Worm (Caenorhabditis elegans) whole organism, L1 larva: ENCODE data around the gene dgk-2.

Source experiments
- alr-1 ChIP-seq: fragments of 200-800 bp; sonication (Bioruptor generic); optimal IDR thresholded peaks from 2 replicates; lab custom pipeline; 2018; ENCODE audit warnings: borderline replicate concordance, mild to moderate bottlenecking, missing genetic modification characterization, missing compliant biosample characterization
- aly-2 ChIP-seq: fragments of 150-350 bp; optimal IDR thresholded peaks from 2 replicates; lab custom pipeline; 2014; ENCODE audit warnings: missing biosample characterization, missing genetic modification characterization
- blmp-1 ChIP-seq: fragments of 150-350 bp; optimal IDR thresholded peaks from 2 replicates; lab custom pipeline; 2014; ENCODE audit warnings: missing biosample characterization, missing genetic modification characterization
- ces-1 ChIP-seq: fragments of 150-350 bp; optimal IDR thresholded peaks from 2 replicates; lab custom pipeline; 2014; ENCODE audit warnings: missing biosample characterization, missing genetic modification reagents, missing genetic modification characterization
- egl-27 ChIP-seq, 2 experiments: fragments of 150-350 bp in 1 of 2; sonication (generic microtip); optimal IDR thresholded peaks; 3 replicates each; lab custom pipeline; 2017 to 2018; ENCODE audit warnings: missing biosample characterization in 2 of 2, missing genetic modification characterization in 2 of 2, missing genetic modification reagents in 2 of 2
- fkh-10 ChIP-seq: sonication (generic microtip); optimal IDR thresholded peaks from 2 replicates; lab custom pipeline; 2017; ENCODE audit warnings: missing biosample characterization, missing genetic modification reagents, missing genetic modification characterization
- grh-1 ChIP-seq: fragments of 200-800 bp; sonication (Bioruptor generic); IDR thresholded peaks from 2 replicates; pipeline ENCODE4 v1.3.6; 2022; ENCODE audit warnings: missing genetic modification reagents, missing genetic modification characterization, missing compliant biosample characterization
- lin-15B ChIP-seq: fragments of 150-350 bp; sonication (generic microtip); optimal IDR thresholded peaks from 3 replicates; lab custom pipeline; 2014; ENCODE audit warnings: missing biosample characterization, missing genetic modification characterization
- nhr-47 ChIP-seq: sonication (generic microtip); optimal IDR thresholded peaks from 2 replicates; lab custom pipeline; 2016; ENCODE audit warnings: mild to moderate bottlenecking, missing genetic modification characterization, moderate library complexity, missing compliant biosample characterization
- snpc-4 ChIP-seq: fragments of 150-350 bp; optimal IDR thresholded peaks from 2 replicates; lab custom pipeline; 2014; ENCODE audit warnings: missing biosample characterization, missing genetic modification characterization

- TF ChIP-seq fkh-10 (GFP tag; lab: Kevin White, UChicago) (no peak), lin-15B (tag; lab: Kevin White, UChicago) (no peak), ces-1 (GFP tag; lab: Kevin White, UChicago) (no peak), grh-1 (GFP tag; lab: Robert Waterston, UW) (no peak), nhr-47 (tag; lab: Kevin White, UChicago) (no peak), aly-2 (tag; lab: Kevin White, UChicago) (no peak), alr-1 (no peak), egl-27 (tag; optimal IDR thresholded peaks at IDR 0.05; lab: Kevin White, UChicago) (no peak), blmp-1 (tag; lab: Kevin White, UChicago) (no peak), snpc-4 (no peak)
Measured at ce11 chrX:4448283-4448682, 55.9 kb downstream of the dgk-2 start, which contains the start of gene mltn-13.
